Worm (Caenorhabditis elegans): ENCODE data around the gene R02F2.5.

R02F2.5 gene

DNA sequence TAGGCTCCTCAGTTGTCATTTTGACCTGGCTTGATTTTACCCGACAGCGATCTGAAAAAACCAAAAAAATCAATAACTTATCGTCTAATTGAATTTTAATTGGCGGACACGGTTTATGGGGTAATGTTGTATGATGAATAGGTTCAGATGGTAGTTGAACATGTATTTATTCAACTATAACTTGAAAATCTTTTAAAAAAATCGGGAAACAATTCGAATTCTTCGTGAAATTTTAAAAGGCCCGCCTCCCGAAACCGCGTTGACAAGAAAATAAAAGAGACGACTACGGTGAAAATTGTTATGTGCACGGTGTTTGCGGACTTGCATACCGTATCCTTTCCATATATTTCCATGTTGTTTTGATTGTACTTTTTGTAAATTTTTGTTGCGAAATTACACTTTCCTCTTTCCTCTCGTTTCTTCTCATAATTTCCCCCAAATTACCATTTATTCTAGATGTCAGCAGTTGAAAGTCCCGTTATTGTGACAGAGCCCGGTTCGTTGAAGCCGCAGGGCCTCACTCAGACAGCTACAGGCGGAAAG is 36.3 kb upstream of the R02F2.5 start, which contains the start of the genes T24G10.2 and disl-2 (continued):
- TF ChIP-seq ets-5 (GFP tag; IDR thresholded peaks at IDR 0.05) (no peak), zag-1 (tag; optimal IDR thresholded peaks at IDR 0.05) (no peak)

DNA sequence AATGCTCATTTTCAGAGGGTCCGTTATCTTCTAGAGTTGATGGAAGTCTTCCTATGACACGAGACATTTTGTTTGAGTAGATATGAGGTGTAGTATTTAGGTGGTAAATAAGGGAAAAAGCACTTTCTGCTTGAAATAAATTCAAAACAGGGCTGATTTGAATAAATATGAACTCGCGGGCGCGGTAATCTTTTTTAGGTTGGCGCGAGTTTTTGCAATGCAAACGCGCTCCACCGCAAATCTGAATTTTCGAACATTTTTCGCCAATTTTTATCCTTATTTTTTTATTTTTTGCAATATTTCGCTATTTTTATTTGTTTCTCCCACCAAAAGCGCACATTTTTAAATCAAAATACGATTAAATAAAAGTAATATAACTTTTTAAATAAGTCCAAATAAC is 30.9 kb upstream of the R02F2.5 start, which contains the start of gene skpt-1:
Gene skpt-1 (minus strand): TSS at position 219 of the 400 bp plus-strand sequence.
- TF ChIP-seq zip-4 (GFP tag; optimal IDR thresholded peaks at IDR 0.05) (no peak), unc-130 (tag; optimal IDR thresholded peaks at IDR 0.05) (no peak), sptf-1 (tag; optimal IDR thresholded peaks at IDR 0.05) (no peak), F16B12.6 (tag; optimal IDR thresholded peaks at IDR 0.05) (peak; percentile 49), fkh-10 (GFP tag; optimal IDR thresholded peaks at IDR 0.05) (no peak), unc-86 (tag; optimal IDR thresholded peaks at IDR 0.05) (no peak), mab-9 (GFP tag; IDR thresholded peaks at IDR 0.05) (no peak), nhr-28 (tag; optimal IDR thresholded peaks at IDR 0.05) (no peak), ama-1 (optimal IDR thresholded peaks at IDR 0.05) (no peak), ceh-90 (tag; optimal IDR thresholded peaks at IDR 0.05) (no peak), lin-14 (GFP tag; optimal IDR thresholded peaks at IDR 0.05) (peak; percentile 32), nhr-84 (tag; optimal IDR thresholded peaks at IDR 0.05) (no peak), pax-3 (tag; optimal IDR thresholded peaks at IDR 0.05) (no peak), ets-5 (GFP tag; IDR thresholded peaks at IDR 0.05) (no peak), lin-35 (GFP tag; optimal IDR thresholded peaks at IDR 0.05) (peak; percentile 80 to 93), lin-15B (tag; optimal IDR thresholded peaks at IDR 0.05) (peak; percentile 45), lsy-2 (tag; optimal IDR thresholded peaks at IDR 0.05) (peak; percentile 29 to 84), unc-62 (GFP tag; optimal IDR thresholded peaks at IDR 0.05) (no peak), irx-1 (tag; optimal IDR thresholded peaks at IDR 0.05) (no peak), sox-4 (tag; optimal IDR thresholded peaks at IDR 0.05) (no peak), nhr-76 (tag; optimal IDR thresholded peaks at IDR 0.05) (no peak), aly-2 (tag; optimal IDR thresholded peaks at IDR 0.05) (no peak), grh-1 (GFP tag; IDR thresholded peaks at IDR 0.05) (no peak), C04F5.9 (tag; optimal IDR thresholded peaks at IDR 0.05) (no peak), alr-1 (tag; optimal IDR thresholded peaks at IDR 0.05; ENCODE audit: borderline replicate concordance) (no peak), ztf-4 (tag; optimal IDR thresholded peaks at IDR 0.05) (no peak), ces-1 (GFP tag; optimal IDR thresholded peaks at IDR 0.05) (no peak), nhr-47 (tag; optimal IDR thresholded peaks at IDR 0.05) (peak; percentile 33), hlh-4 (tag; optimal IDR thresholded peaks at IDR 0.05) (no peak), nhr-77 (tag; optimal IDR thresholded peaks at IDR 0.05) (no peak), ceh-63 (GFP tag; optimal IDR thresholded peaks at IDR 0.05) (no peak), elt-2 (tag; optimal IDR thresholded peaks at IDR 0.05) (no peak), nhr-11 (tag; optimal IDR thresholded peaks at IDR 0.05) (no peak), lin-39 (tag; optimal IDR thresholded peaks at IDR 0.05) (no peak), nhr-71 (tag; optimal IDR thresholded peaks at IDR 0.05) (peak; percentile 36), nhr-90 (tag; optimal IDR thresholded peaks at IDR 0.05; ENCODE audit: poor library complexity) (no peak), ceh-8 (GFP tag; optimal IDR thresholded peaks at IDR 0.05) (no peak), tlp-1 (tag; optimal IDR thresholded peaks at IDR 0.05) (no peak), nhr-20 (tag; optimal IDR thresholded peaks at IDR 0.05) (peak; percentile 11), skn-1 (tag; optimal IDR thresholded peaks at IDR 0.05) (peak; percentile 41), lin-13 (GFP tag; optimal IDR thresholded peaks at IDR 0.05) (no peak), fkh-4 (tag; optimal IDR thresholded peaks at IDR 0.05; ENCODE audit: borderline replicate concordance) (no peak), swsn-7 (tag; optimal IDR thresholded peaks at IDR 0.05) (peak; percentile 9), efl-3 (GFP tag; optimal IDR thresholded peaks at IDR 0.05) (no peak), rnt-1 (tag; optimal IDR thresholded peaks at IDR 0.05) (peak; percentile 17), pag-3 (tag; optimal IDR thresholded peaks at IDR 0.05; ENCODE audit: borderline replicate concordance, insufficient read depth) (no peak), unc-98 (GFP tag; IDR thresholded peaks at IDR 0.05) (no peak), dpl-1 (GFP tag; optimal IDR thresholded peaks at IDR 0.05) (peak; percentile 79 to 89 (median 86)), ztf-11 (tag; optimal IDR thresholded peaks at IDR 0.05) (no peak), ceh-88 (GFP tag; IDR thresholded peaks at IDR 0.05) (no peak)
